Worm (Caenorhabditis elegans) whole organism, L1 larva: Measurements from ENCODE around the gene C17G1.2.

Experiments
- C04F5.9 ChIP-seq: sonication (generic microtip); optimal IDR thresholded peaks from 2 replicates; lab custom pipeline; 2016; ENCODE audit warnings: missing genetic modification characterization, missing compliant biosample characterization
- C16A3.4 ChIP-seq: fragments of 150-350 bp; optimal IDR thresholded peaks from 2 replicates; lab custom pipeline; 2014; ENCODE audit warnings: missing biosample characterization, missing genetic modification characterization
- Y116A8C.19 ChIP-seq: sonication (generic microtip); optimal IDR thresholded peaks from 2 replicates; lab custom pipeline; 2016; ENCODE audit warnings: missing compliant biosample characterization, missing genetic modification characterization, borderline replicate concordance
- blmp-1 ChIP-seq: fragments of 150-350 bp; optimal IDR thresholded peaks from 2 replicates; lab custom pipeline; 2014; ENCODE audit warnings: missing biosample characterization, missing genetic modification characterization
- ceh-63 ChIP-seq: fragments of 200-800 bp; sonication (Bioruptor generic); optimal IDR thresholded peaks from 2 replicates; lab custom pipeline; 2018; ENCODE audit warnings: mild to moderate bottlenecking, missing genetic modification characterization, missing compliant biosample characterization
- ceh-90 ChIP-seq: sonication (generic microtip); optimal IDR thresholded peaks from 2 replicates; lab custom pipeline; 2016; ENCODE audit warnings: missing genetic modification characterization, missing compliant biosample characterization
- dsc-1 ChIP-seq: sonication (generic microtip); optimal IDR thresholded peaks from 2 replicates; lab custom pipeline; 2016; ENCODE audit warnings: mild to moderate bottlenecking, missing genetic modification characterization, missing compliant biosample characterization
- efl-1 ChIP-seq, 4 experiments: fragments of 150-350 bp; optimal IDR thresholded peaks in 3 of 4; peaks in 1 of 4; 1 replicate in 1 of 4; 2 replicates in 3 of 4; lab custom pipeline; 2014; ENCODE audit warnings: missing biosample characterization in 2 of 4, missing genetic modification characterization in 2 of 4, missing genetic modification reagents in 2 of 4
- egl-27 ChIP-seq, 2 experiments: fragments of 150-350 bp in 1 of 2; sonication (generic microtip); optimal IDR thresholded peaks; 3 replicates each; lab custom pipeline; 2017 to 2018; ENCODE audit warnings: missing biosample characterization in 2 of 2, missing genetic modification characterization in 2 of 2, missing genetic modification reagents in 2 of 2
- elt-2 ChIP-seq: sonication (generic microtip); optimal IDR thresholded peaks from 2 replicates; lab custom pipeline; 2016; ENCODE audit warnings: missing genetic modification characterization, mild to moderate bottlenecking, inconsistent platforms, missing compliant biosample characterization, missing genetic modification reagents
- elt-3 ChIP-seq, 6 experiments: fragments of 150-350 bp in 1 of 6; sonication (generic microtip); optimal IDR thresholded peaks; 2 replicates each; lab custom pipeline; 2017 to 2018; ENCODE audit warnings: missing biosample characterization in 6 of 6, missing genetic modification characterization in 6 of 6, inconsistent platforms in 1 of 6
- fkh-8 ChIP-seq: sonication (generic microtip); optimal IDR thresholded peaks from 2 replicates; lab custom pipeline; 2016; ENCODE audit warnings: mild to moderate bottlenecking, missing genetic modification characterization, missing compliant biosample characterization
- grh-1 ChIP-seq: fragments of 200-800 bp; sonication (Bioruptor generic); IDR thresholded peaks from 2 replicates; pipeline ENCODE4 v1.3.6; 2022; ENCODE audit warnings: missing genetic modification reagents, missing genetic modification characterization, missing compliant biosample characterization
- hlh-4 ChIP-seq: sonication (generic microtip); optimal IDR thresholded peaks from 2 replicates; lab custom pipeline; 2016; ENCODE audit warnings: mild to moderate bottlenecking, missing genetic modification characterization, missing compliant biosample characterization
- hpl-2 ChIP-seq: fragments of 150-350 bp; optimal IDR thresholded peaks from 2 replicates; lab custom pipeline; 2014; ENCODE audit warnings: missing biosample characterization, missing genetic modification reagents, missing genetic modification characterization
- irx-1 ChIP-seq: sonication (generic microtip); optimal IDR thresholded peaks from 2 replicates; lab custom pipeline; 2016; ENCODE audit warnings: missing genetic modification characterization, missing compliant biosample characterization
- lin-14 ChIP-seq: fragments of 200-800 bp; sonication (Bioruptor generic); optimal IDR thresholded peaks from 2 replicates; lab custom pipeline; 2018; ENCODE audit warnings: mild to moderate bottlenecking, missing genetic modification characterization, moderate library complexity, missing compliant biosample characterization
- lin-35 ChIP-seq, 2 experiments: fragments of 150-350 bp; optimal IDR thresholded peaks; 2 replicates each; lab custom pipeline; 2014; ENCODE audit warnings: missing biosample characterization in 2 of 2, missing genetic modification characterization in 2 of 2, missing genetic modification reagents in 2 of 2
- lsy-2 ChIP-seq, 2 experiments: fragments of 150-350 bp; optimal IDR thresholded peaks; 2 replicates each; lab custom pipeline; 2014; ENCODE audit warnings: missing biosample characterization in 2 of 2, missing genetic modification characterization in 2 of 2
- mep-1 ChIP-seq: fragments of 150-350 bp; optimal IDR thresholded peaks from 2 replicates; lab custom pipeline; 2014; ENCODE audit warnings: missing biosample characterization, missing genetic modification characterization
- nhr-11 ChIP-seq: fragments of 150-350 bp; optimal IDR thresholded peaks from 2 replicates; lab custom pipeline; 2014; ENCODE audit warnings: missing biosample characterization, missing genetic modification characterization
- nhr-12 ChIP-seq: sonication (generic microtip); optimal IDR thresholded peaks from 2 replicates; lab custom pipeline; 2017; ENCODE audit warnings: missing biosample characterization, missing genetic modification characterization
- nhr-19 ChIP-seq: fragments of 200-800 bp; sonication (Bioruptor generic); conservative IDR thresholded peaks from 2 replicates; pipeline ENCODE4 v1.3.6; 2022; ENCODE audit warnings: missing genetic modification characterization, missing compliant biosample characterization
- nhr-237 ChIP-seq: fragments of 150-350 bp; optimal IDR thresholded peaks from 2 replicates; lab custom pipeline; 2014; ENCODE audit warnings: missing biosample characterization, missing genetic modification characterization
- nhr-71 ChIP-seq: sonication (generic microtip); optimal IDR thresholded peaks from 2 replicates; lab custom pipeline; 2016; ENCODE audit warnings: mild to moderate bottlenecking, missing genetic modification characterization, moderate library complexity, missing compliant biosample characterization
- nhr-77 ChIP-seq: fragments of 150-350 bp; optimal IDR thresholded peaks from 2 replicates; lab custom pipeline; 2014; ENCODE audit warnings: missing biosample characterization, missing genetic modification characterization
- rnt-1 ChIP-seq: sonication (generic microtip); optimal IDR thresholded peaks from 2 replicates; lab custom pipeline; 2016; ENCODE audit warnings: mild to moderate bottlenecking, missing genetic modification characterization, moderate library complexity, missing compliant biosample characterization
- sox-4 ChIP-seq: sonication (generic microtip); optimal IDR thresholded peaks from 2 replicates; lab custom pipeline; 2016; ENCODE audit warnings: missing genetic modification characterization, missing compliant biosample characterization
- sptf-1 ChIP-seq: fragments of 150-350 bp; optimal IDR thresholded peaks from 2 replicates; lab custom pipeline; 2014; ENCODE audit warnings: missing biosample characterization, missing genetic modification characterization
- swsn-7 ChIP-seq: sonication (generic microtip); optimal IDR thresholded peaks from 2 replicates; lab custom pipeline; 2016; ENCODE audit warnings: missing genetic modification characterization, missing compliant biosample characterization
- tbx-2 ChIP-seq: sonication (generic microtip); optimal IDR thresholded peaks from 2 replicates; lab custom pipeline; 2016; ENCODE audit warnings: missing genetic modification characterization, missing compliant biosample characterization
- tlp-1 ChIP-seq: fragments of 150-350 bp; optimal IDR thresholded peaks from 2 replicates; lab custom pipeline; 2014; ENCODE audit warnings: missing biosample characterization, missing genetic modification characterization
- unc-62 ChIP-seq: fragments of 150-350 bp; optimal IDR thresholded peaks from 2 replicates; lab custom pipeline; 2014; ENCODE audit warnings: missing biosample characterization, missing genetic modification reagents, missing genetic modification characterization
- unc-98 ChIP-seq: fragments of 200-800 bp; sonication (Bioruptor generic); IDR thresholded peaks from 2 replicates; pipeline ENCODE4 v1.3.6; 2022; ENCODE audit warnings: missing genetic modification characterization, missing compliant biosample characterization
- zag-1 ChIP-seq: fragments of 150-350 bp; optimal IDR thresholded peaks from 2 replicates; lab custom pipeline; 2014; ENCODE audit warnings: missing biosample characterization, missing genetic modification characterization
- ztf-11 ChIP-seq, 2 experiments: sonication (generic microtip); optimal IDR thresholded peaks; 2 replicates each; lab custom pipeline; 2016 to 2017; ENCODE audit warnings: missing genetic modification characterization in 2 of 2, missing biosample characterization in 1 of 2, missing compliant biosample characterization in 1 of 2
- ztf-4 ChIP-seq: fragments of 150-350 bp; optimal IDR thresholded peaks from 2 replicates; lab custom pipeline; 2014; ENCODE audit warnings: missing biosample characterization, missing genetic modification characterization

Gene C17G1.2

DNA sequence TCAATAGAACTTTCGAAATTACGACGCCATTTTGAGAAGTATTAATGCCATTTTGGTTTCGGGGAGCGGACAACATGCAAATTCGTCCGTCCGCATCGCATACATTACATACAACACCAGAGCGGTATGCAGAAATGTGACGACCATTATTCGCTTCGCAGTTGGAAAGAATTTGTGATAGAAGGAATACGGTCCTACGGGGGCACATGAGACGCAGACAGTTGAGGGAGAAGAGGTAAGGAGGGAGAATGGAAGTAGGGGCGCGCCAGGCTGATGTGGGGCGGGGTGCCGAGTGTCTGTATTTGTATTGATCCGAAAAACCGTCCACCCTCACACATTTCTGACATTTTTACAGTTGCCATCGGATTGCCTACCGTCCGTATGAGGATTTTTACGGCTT, 20.0 kb downstream of the C17G1.2 start (continued):
- TF ChIP-seq fkh-8 (tag; lab: Kevin White, UChicago) (no peak), mep-1 (tag; lab: Kevin White, UChicago) (peak; percentile 2), grh-1 (GFP tag; lab: Robert Waterston, UW) (no peak), Y116A8C.19 (tag; lab: Kevin White, UChicago) (no peak), tlp-1 (no peak), nhr-19 (GFP tag; lab: Robert Waterston, UW) (no peak), nhr-12 (no peak), ztf-11 (tag; optimal IDR thresholded peaks at IDR 0.05; lab: Kevin White, UChicago) (peak in 1 of 2 experiments; percentile 31), C04F5.9 (tag; lab: Kevin White, UChicago) (no peak), tbx-2 (tag; lab: Kevin White, UChicago) (no peak), C16A3.4 (tag; lab: Kevin White, UChicago) (no peak), nhr-77 (tag; lab: Kevin White, UChicago) (no peak), irx-1 (tag; lab: Kevin White, UChicago) (no peak), sptf-1 (tag; lab: Kevin White, UChicago) (no peak), ztf-4 (tag; lab: Kevin White, UChicago) (no peak), unc-98 (GFP tag; lab: Robert Waterston, UW) (no peak), swsn-7 (tag; lab: Kevin White, UChicago) (no peak), rnt-1 (tag; lab: Kevin White, UChicago) (no peak), hpl-2 (GFP tag; lab: Kevin White, UChicago) (no peak), zag-1 (tag; lab: Kevin White, UChicago) (no peak), nhr-11 (tag; lab: Kevin White, UChicago) (no peak), lsy-2 (tag; optimal IDR thresholded peaks at IDR 0.05; lab: Kevin White, UChicago) (no peak)

DNA sequence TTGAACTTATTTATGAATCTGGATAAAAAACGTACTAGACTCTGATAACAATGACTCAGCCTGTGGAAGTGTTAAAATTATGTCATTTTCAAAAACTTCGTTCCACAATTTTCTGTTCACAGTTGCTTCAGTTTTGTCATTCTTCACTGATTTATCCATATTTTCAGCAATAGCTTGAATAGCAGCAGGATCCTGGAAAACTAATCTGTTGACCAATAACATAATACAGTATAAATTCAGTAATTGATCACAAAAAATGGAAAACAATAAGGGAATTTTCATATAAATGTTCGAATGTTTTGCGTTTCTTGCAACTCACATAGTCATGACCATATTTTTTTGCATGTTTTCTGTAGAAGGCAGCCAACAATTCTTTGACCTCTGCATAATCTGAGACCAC, 27.2 kb downstream of the C17G1.2 start:
- TF ChIP-seq nhr-19 (GFP tag; lab: Robert Waterston, UW) (no peak), nhr-237 (no peak), dsc-1 (tag; lab: Kevin White, UChicago) (no peak), egl-27 (tag; optimal IDR thresholded peaks at IDR 0.05; lab: Kevin White, UChicago) (no peak), unc-62 (no peak), efl-1 (optimal IDR thresholded peaks at IDR 0.05; lab: Kevin White, UChicago) (no peak), efl-1 (GFP tag; optimal IDR thresholded peaks at IDR 0.05 in 1 of 2; lab: Kevin White, UChicago) (peak in 1 of 2 experiments; percentile 35)

DNA sequence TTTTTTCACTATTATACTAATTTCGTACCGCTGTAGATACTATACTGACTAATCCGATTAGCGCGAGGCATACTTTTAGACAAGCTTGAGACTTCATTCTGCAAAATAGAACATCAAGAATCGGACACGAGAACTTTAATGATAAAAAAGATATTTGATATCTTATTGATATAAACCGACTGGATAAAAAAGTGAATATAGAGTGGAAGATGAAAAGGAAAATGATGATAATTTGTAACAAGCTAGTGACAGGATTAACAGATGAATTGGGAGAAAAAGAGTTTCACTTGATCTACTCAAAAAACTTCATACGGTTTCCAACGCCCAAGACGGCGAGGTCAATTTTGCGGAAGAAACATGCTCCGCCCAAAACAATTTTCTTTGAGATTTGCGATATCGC, 27.6 kb downstream of the C17G1.2 start, which contains the start of gene nas-37:
Gene nas-37, minus strand, starts transcription at position 101 of the 400 bp plus-strand sequence.
- no peak for TF ChIP-seq hlh-4 (tag; lab: Kevin White, UChicago)
- TF ChIP-seq elt-2 (tag; lab: Kevin White, UChicago) = no peak
- no peak for TF ChIP-seq zag-1 (tag; lab: Kevin White, UChicago)
- no peak for TF ChIP-seq rnt-1 (tag; lab: Kevin White, UChicago)
- peak; percentile 58 for TF ChIP-seq blmp-1 (tag; lab: Kevin White, UChicago)

DNA sequence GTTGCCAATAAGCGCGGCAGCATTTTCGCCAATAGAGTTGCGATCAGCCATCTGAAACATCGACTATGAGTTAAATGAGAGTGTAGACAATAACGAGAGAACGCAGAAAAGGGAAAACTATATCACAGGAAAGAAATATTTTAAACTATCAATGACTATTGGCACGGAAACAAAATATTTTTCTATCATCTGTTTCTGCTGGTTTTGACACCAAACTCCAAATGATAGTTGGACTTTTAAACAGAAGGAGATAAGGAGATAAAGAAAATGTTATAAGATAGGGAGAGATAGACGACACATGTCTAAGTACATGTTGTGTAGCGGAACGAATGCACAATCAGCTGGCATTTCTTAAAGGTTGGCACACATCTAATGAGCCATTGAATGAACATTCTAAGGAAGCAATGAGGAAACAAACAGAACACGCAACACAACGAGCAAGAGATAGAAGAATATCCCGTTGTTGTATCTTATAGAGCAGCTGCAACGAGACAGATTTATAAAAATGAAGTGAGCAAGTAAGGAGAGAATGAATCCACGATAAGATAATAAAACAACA, 33.2 kb downstream of the C17G1.2 start, which contains the start of gene cysl-1:
Gene cysl-1, minus strand, starts transcription at position 51 of the 559 bp plus-strand sequence.
- TF ChIP-seq elt-3 (tag; optimal IDR thresholded peaks at IDR 0.05; lab: Kevin White, UChicago) = peak in 1 of 6 experiments; percentile 8
- TF ChIP-seq lin-14 (GFP tag; lab: Kevin White, UChicago) = peak; percentile 41
- TF ChIP-seq nhr-71 (tag; lab: Kevin White, UChicago) = peak; percentile 23
- no peak for TF ChIP-seq ceh-90
- no peak for TF ChIP-seq C04F5.9 (tag; lab: Kevin White, UChicago)
- TF ChIP-seq lin-35 (GFP tag; optimal IDR thresholded peaks at IDR 0.05; lab: Kevin White, UChicago) = no peak
- TF ChIP-seq rnt-1 (tag; lab: Kevin White, UChicago) = peak; percentile 8
- TF ChIP-seq sox-4 (tag; lab: Kevin White, UChicago) = peak; percentile 16
- no peak for TF ChIP-seq ceh-63
